Worm (Caenorhabditis elegans): ENCODE measurements around the gene nadk-2.

ce11 chrII:12108843-12109242 is 59.5 kb downstream of the nadk-2 start:
- no peak for TF ChIP-seq unc-62 (GFP tag; optimal IDR thresholded peaks at IDR 0.05)
- TF ChIP-seq nhr-25 (tag; optimal IDR thresholded peaks at IDR 0.05), result no peak
- TF ChIP-seq elt-2 (tag; optimal IDR thresholded peaks at IDR 0.05), result no peak
- no peak for TF ChIP-seq ztf-4 (tag; optimal IDR thresholded peaks at IDR 0.05)
- no peak for TF ChIP-seq skn-1 (tag; optimal IDR thresholded peaks at IDR 0.05)
- no peak for TF ChIP-seq elt-3 (tag; optimal IDR thresholded peaks at IDR 0.05)
- no peak for TF ChIP-seq lin-15B (tag; optimal IDR thresholded peaks at IDR 0.05)
- no peak for TF ChIP-seq snpc-4 (tag; optimal IDR thresholded peaks at IDR 0.05)
- TF ChIP-seq mdl-1 (tag; optimal IDR thresholded peaks at IDR 0.05), result no peak
